Worm (Caenorhabditis elegans) whole organism, young adult: Measurements from ENCODE around the gene fbxo-11.2.

Experiments
- cebp-1 ChIP-seq, 2 experiments: fragments of 200-800 bp in 1 of 2; sonication (Bioruptor generic) in 1 of 2; sonication (generic microtip) in 1 of 2; IDR thresholded peaks in 1 of 2; optimal IDR thresholded peaks in 1 of 2; 2 replicates each; pipeline versions ENCODE4 v1.3.6 to Lab custom; 2017 to 2022; ENCODE audit warnings: missing compliant biosample characterization in 2 of 2, missing genetic modification characterization in 2 of 2, mild to moderate bottlenecking in 1 of 2, missing genetic modification reagents in 1 of 2, moderate library complexity in 1 of 2
- ceh-91 ChIP-seq: fragments of 200-800 bp; sonication (Bioruptor generic); IDR thresholded peaks from 2 replicates; pipeline ENCODE4 v1.3.6; 2022; ENCODE audit warnings: missing genetic modification reagents, missing genetic modification characterization, missing compliant biosample characterization
- hlh-26 ChIP-seq: fragments of 200-800 bp; sonication (Bioruptor generic); conservative IDR thresholded peaks from 2 replicates; pipeline ENCODE4 v1.3.6; 2022; ENCODE audit warnings: missing genetic modification reagents, missing genetic modification characterization, missing compliant biosample characterization

- TF ChIP-seq ceh-91 = no peak
- no peak for TF ChIP-seq cebp-1 (GFP tag; IDR thresholded peaks at IDR 0.05; lab: Robert Waterston, UW)
- no peak for TF ChIP-seq cebp-1 (tag; optimal IDR thresholded peaks at IDR 0.05; lab: Kevin White, UChicago)
- no peak for TF ChIP-seq hlh-26 (GFP tag; lab: Robert Waterston, UW)
Observed at ce11 chrIII:1074152-1074551, 21.1 kb upstream of the fbxo-11.2 start.
